Fruit fly (Drosophila melanogaster): ENCODE data around the gene Qtzl.
A peak's percentile ranks its signal among the peaks of the same experiment; 100 is the strongest.

Gene Qtzl

DNA sequence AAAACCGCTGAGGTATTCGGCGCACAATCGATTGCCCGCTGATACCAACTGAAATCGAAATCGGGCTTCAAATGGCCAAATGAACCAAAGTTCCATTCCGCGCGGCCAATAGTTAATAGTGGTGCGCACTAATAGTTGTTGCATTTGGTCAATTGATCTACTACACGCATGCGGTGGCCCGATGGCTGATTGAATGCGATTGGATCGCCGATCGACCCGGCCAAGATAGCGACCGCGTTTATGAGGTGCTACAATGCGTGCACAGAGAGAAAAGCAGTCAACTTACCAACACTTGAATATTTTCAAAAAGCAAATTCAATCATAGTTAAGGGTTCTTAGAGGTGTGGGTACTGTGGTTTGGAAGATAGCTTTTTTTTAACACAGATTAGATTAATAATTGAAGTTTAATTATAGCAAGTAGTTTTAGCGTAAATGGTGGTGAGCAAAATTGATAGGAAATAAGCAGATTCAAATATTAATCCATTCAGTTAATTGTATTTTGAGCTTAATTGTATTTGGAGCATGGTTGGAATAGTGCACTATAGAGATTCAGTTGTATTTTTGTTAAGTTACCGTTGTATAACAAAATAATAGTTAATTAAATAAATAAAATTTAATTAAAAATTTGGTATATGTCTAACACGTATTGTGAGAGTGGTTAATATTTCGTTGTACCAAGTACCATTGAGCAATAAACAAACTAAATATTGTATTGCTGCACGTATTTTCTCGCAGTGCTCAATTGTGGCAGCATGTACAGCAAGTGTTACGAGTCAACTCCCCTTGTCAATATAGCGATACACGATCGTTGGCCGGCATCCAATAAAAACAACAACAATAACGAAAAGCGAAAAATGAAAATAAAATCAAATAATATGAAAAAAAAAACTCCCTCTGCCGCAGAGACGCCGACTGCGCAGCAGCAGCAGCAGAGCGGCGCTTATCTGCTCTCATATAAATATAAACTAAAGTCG is 31.2 kb downstream of the Qtzl start (continued):
- TF ChIP-seq row (GFP tag; IDR thresholded peaks at IDR 0.05) (peak; percentile 69; the same call in 2 of the 3 replicates), Asciz (GFP tag; optimal IDR thresholded peaks at IDR 0.05) (peak; percentile 3), kay (GFP tag; optimal IDR thresholded peaks at IDR 0.05) (no peak), gem (tag; optimal IDR thresholded peaks at IDR 0.05) (peak; percentile 75), ttk (GFP tag; IDR thresholded peaks at IDR 0.05) (0 out of 2 replicates have a peak, but pooled peaks have one; percentile 6), repo (GFP tag; optimal IDR thresholded peaks at IDR 0.05) (no peak), CG4820 (GFP tag; optimal IDR thresholded peaks at IDR 0.05) (peak; percentile 35), dysf (GFP tag; IDR thresholded peaks at IDR 0.05) (peak; percentile 65), CG12659 (GFP tag; optimal IDR thresholded peaks at IDR 0.05) (peak; percentile 68), unpg (GFP tag; optimal IDR thresholded peaks at IDR 0.05) (peak; percentile 47), Fer3 (tag; optimal IDR thresholded peaks at IDR 0.05) (peak; percentile 24), sqz (GFP tag; optimal IDR thresholded peaks at IDR 0.05) (peak; percentile 61), CG6254 (GFP tag; optimal IDR thresholded peaks at IDR 0.05) (peak; percentile 11), CG9932 (GFP tag; IDR thresholded peaks at IDR 0.05) (no peak), ken (GFP tag; IDR thresholded peaks at IDR 0.05) (peak; percentile 55; the same call in 2 of the 3 replicates), trem (tag; optimal IDR thresholded peaks at IDR 0.05) (peak; percentile 5), wek (GFP tag; optimal IDR thresholded peaks at IDR 0.05) (peak; percentile 18), da (GFP tag; optimal IDR thresholded peaks at IDR 0.05) (peak; percentile 12), CG10366 (GFP tag; IDR thresholded peaks at IDR 0.05) (peak; percentile 25; the same call in 1 of the 2 replicates), Sin3A (optimal IDR thresholded peaks at IDR 0.05) (no peak), shn (GFP tag; optimal IDR thresholded peaks at IDR 0.05) (no peak), ssp (GFP tag; IDR thresholded peaks at IDR 0.05) (no peak), eyg (GFP tag; optimal IDR thresholded peaks at IDR 0.05) (no peak), Nf-YA (GFP tag; IDR thresholded peaks at IDR 0.05) (no peak), Sox102F (GFP tag; optimal IDR thresholded peaks at IDR 0.05) (peak; percentile 64), zf30C (GFP tag; optimal IDR thresholded peaks at IDR 0.05) (peak; percentile 41), sr (GFP tag; IDR thresholded peaks at IDR 0.05) (no peak), Nf-YB (GFP tag; optimal IDR thresholded peaks at IDR 0.05) (peak; percentile 44), CG32532 (GFP tag; IDR thresholded peaks at IDR 0.05) (peak; percentile 53), CG30431 (GFP tag; optimal IDR thresholded peaks at IDR 0.05) (peak; percentile 60), Camta (GFP tag; optimal IDR thresholded peaks at IDR 0.05) (no peak), btn (GFP tag; optimal IDR thresholded peaks at IDR 0.05) (peak; percentile 13), Jarid2 (GFP tag; optimal IDR thresholded peaks at IDR 0.05) (no peak), CG18476 (GFP tag; optimal IDR thresholded peaks at IDR 0.05) (peak; percentile 35), sens (GFP tag) (peak; percentile 68), CG6813 (GFP tag; optimal IDR thresholded peaks at IDR 0.05) (peak; percentile 28), CG10431 (GFP tag; optimal IDR thresholded peaks at IDR 0.05) (peak; percentile 17), CG7271 (tag; optimal IDR thresholded peaks at IDR 0.05) (no peak), bbx (GFP tag; IDR thresholded peaks at IDR 0.05; ENCODE audit: partially characterized antibody) (no peak), CrebB (tag; optimal IDR thresholded peaks at IDR 0.05) (no peak), pita (GFP tag; optimal IDR thresholded peaks at IDR 0.05) (no peak), Xrp1 (GFP tag; IDR thresholded peaks at IDR 0.05) (no peak; the same call in none of the 2 replicates), lov (optimal IDR thresholded peaks at IDR 0.05) (no peak), lov (GFP tag; IDR thresholded peaks at IDR 0.05) (0 out of 3 replicates have a peak, but pooled peaks have one; percentile 14), CG10209 (GFP tag; optimal IDR thresholded peaks at IDR 0.05) (peak; percentile 70), lab (GFP tag; optimal IDR thresholded peaks at IDR 0.05) (no peak), sima (GFP tag; optimal IDR thresholded peaks at IDR 0.05) (no peak), Taf1 (GFP tag; IDR thresholded peaks at IDR 0.05) (peak; percentile 29; the same call in 1 of the 2 replicates), CG3281 (GFP tag; optimal IDR thresholded peaks at IDR 0.05) (peak; percentile 66)

Measured in whole organism, embryonic.